Worm (Caenorhabditis elegans): Measurements from ENCODE around the gene fbxc-33.

DNA sequence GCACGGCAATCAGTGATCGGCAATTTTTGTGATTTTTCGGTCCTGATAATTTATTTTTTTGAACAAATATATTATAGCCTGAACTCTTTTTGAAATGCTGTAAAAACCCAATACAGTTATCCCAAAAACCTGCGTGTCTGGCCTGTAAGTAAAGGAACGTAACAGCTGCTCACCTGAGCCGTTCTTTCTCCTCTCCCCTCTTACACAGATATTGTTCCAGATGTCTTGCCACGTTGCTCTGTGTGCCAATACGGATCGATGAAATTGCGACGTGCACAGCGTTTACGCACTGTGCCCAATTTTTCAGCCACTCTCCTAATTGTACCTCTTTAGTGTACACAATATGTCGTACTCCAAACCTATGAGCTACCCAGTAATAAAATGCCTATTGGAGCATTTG, 45.1 kb downstream of the fbxc-33 start, which contains the start of gene sdz-4:
- TF ChIP-seq nhr-237 (tag; optimal IDR thresholded peaks at IDR 0.05) (no peak), pha-4 (tag; optimal IDR thresholded peaks at IDR 0.05) (no peak), ztf-11 (tag; optimal IDR thresholded peaks at IDR 0.05) (no peak)
